Worm (Caenorhabditis elegans) whole organism, L3 larva: ENCODE results near the gene grl-30.

Experiments
- R02D3.7 ChIP-seq: fragments of 150-350 bp; optimal IDR thresholded peaks from 2 replicates; lab custom pipeline; 2014; ENCODE audit warnings: missing biosample characterization, missing genetic modification characterization
- aly-2 ChIP-seq: fragments of 150-350 bp; optimal IDR thresholded peaks from 2 replicates; lab custom pipeline; 2014; ENCODE audit warnings: missing biosample characterization, missing genetic modification characterization
- ceh-16 ChIP-seq: sonication (generic microtip); optimal IDR thresholded peaks from 2 replicates; lab custom pipeline; 2017; ENCODE audit warnings: missing biosample characterization, missing genetic modification characterization
- ceh-28 ChIP-seq: fragments of 150-350 bp; optimal IDR thresholded peaks from 2 replicates; lab custom pipeline; 2014; ENCODE audit warnings: missing biosample characterization, missing genetic modification reagents, missing genetic modification characterization
- fkh-2 ChIP-seq: fragments of 150-350 bp; optimal IDR thresholded peaks from 2 replicates; lab custom pipeline; 2014; ENCODE audit warnings: missing biosample characterization, missing genetic modification reagents, missing genetic modification characterization
- fos-1 ChIP-seq: fragments of 150-350 bp; optimal IDR thresholded peaks from 2 replicates; lab custom pipeline; 2014; ENCODE audit warnings: missing biosample characterization, missing genetic modification characterization
- lin-15B ChIP-seq: fragments of 150-350 bp; optimal IDR thresholded peaks from 2 replicates; lab custom pipeline; 2014; ENCODE audit warnings: missing biosample characterization, missing genetic modification characterization
- nhr-25 ChIP-seq: sonication (generic microtip); optimal IDR thresholded peaks from 2 replicates; lab custom pipeline; 2017; ENCODE audit warnings: missing biosample characterization, missing genetic modification characterization
- tbx-2 ChIP-seq: sonication (generic microtip); optimal IDR thresholded peaks from 2 replicates; lab custom pipeline; 2016; ENCODE audit warnings: mild to moderate bottlenecking, missing genetic modification characterization, missing compliant biosample characterization
- zag-1 ChIP-seq: fragments of 150-350 bp; optimal IDR thresholded peaks from 2 replicates; lab custom pipeline; 2014; ENCODE audit warnings: missing biosample characterization, missing genetic modification characterization
- ztf-11 ChIP-seq: fragments of 150-350 bp; optimal IDR thresholded peaks from 2 replicates; lab custom pipeline; 2014; ENCODE audit warnings: missing biosample characterization, missing genetic modification characterization

- no peak for TF ChIP-seq nhr-25 (tag; lab: Kevin White, UChicago)
- no peak for TF ChIP-seq fkh-2 (tag; lab: Kevin White, UChicago)
- no peak for TF ChIP-seq zag-1 (tag; lab: Kevin White, UChicago)
- TF ChIP-seq aly-2 (tag; lab: Kevin White, UChicago), result no peak
- no peak for TF ChIP-seq lin-15B (tag; lab: Kevin White, UChicago)
- no peak for TF ChIP-seq fos-1
- TF ChIP-seq ceh-28 (tag; lab: Kevin White, UChicago), result no peak
- TF ChIP-seq tbx-2 (tag; lab: Kevin White, UChicago), result no peak
- no peak for TF ChIP-seq ceh-16 (tag; lab: Kevin White, UChicago)
- TF ChIP-seq ztf-11 (tag; lab: Kevin White, UChicago), result no peak
- TF ChIP-seq R02D3.7, result no peak
These were observed 27.5 kb downstream of the grl-30 start for ce11 chrV:3583622-3584021.
